Fruit fly (Drosophila melanogaster) whole organism, pupa: ENCODE measurements around the gene w-cup.
A peak's percentile ranks its signal among the peaks of the same experiment; 100 is the strongest.

ENCODE experiments used
- CG10348 ChIP-seq: fragments of 200-800 bp; sonication (Bioruptor generic); IDR thresholded peaks from 2 replicates; pipeline ENCODE4 v1.3.6; 2022; ENCODE audit warnings: missing biosample characterization, missing genetic modification characterization
- CG12605 ChIP-seq: fragments of 200-800 bp; sonication (Bioruptor generic); IDR thresholded peaks from 2 replicates; pipeline ENCODE4 v1.3.6; 2022; ENCODE audit warnings: missing biosample characterization, missing genetic modification characterization
- CG13204 ChIP-seq: fragments of 200-800 bp; sonication (Bioruptor generic); optimal IDR thresholded peaks from 2 replicates; lab custom pipeline; 2018; ENCODE audit warnings: missing biosample characterization, mild to moderate bottlenecking, missing genetic modification characterization, moderate library complexity
- CG14655 ChIP-seq: fragments of 200-800 bp; sonication (Bioruptor generic); optimal IDR thresholded peaks from 3 replicates; lab custom pipeline; 2017; ENCODE audit warnings: mild to moderate bottlenecking, missing biosample characterization, missing genetic modification reagents, missing genetic modification characterization
- CG15710 ChIP-seq: fragments of 200-800 bp; sonication (Bioruptor generic); optimal IDR thresholded peaks from 2 replicates; lab custom pipeline; 2018; ENCODE audit warnings: missing biosample characterization, mild to moderate bottlenecking, missing genetic modification characterization, moderate library complexity
- CG17806 ChIP-seq: fragments of 200-800 bp; sonication (Bioruptor generic); optimal IDR thresholded peaks from 2 replicates; lab custom pipeline; 2018; ENCODE audit warnings: missing biosample characterization, mild to moderate bottlenecking, missing genetic modification characterization, moderate library complexity
- CG32121 ChIP-seq: fragments of 200-800 bp; sonication (Bioruptor generic); IDR thresholded peaks from 2 replicates; pipeline ENCODE4 v1.3.6; 2022; ENCODE audit warnings: missing biosample characterization, missing genetic modification characterization
- CG34367 ChIP-seq: fragments of 200-800 bp; sonication (Bioruptor generic); optimal IDR thresholded peaks from 2 replicates; lab custom pipeline; 2018; ENCODE audit warnings: missing biosample characterization, mild to moderate bottlenecking, missing genetic modification characterization
- CG4496 ChIP-seq: fragments of 200-800 bp; sonication (Bioruptor generic); IDR thresholded peaks from 3 replicates; pipeline ENCODE4 v1.3.6; 2022; ENCODE audit warnings: missing biosample characterization, missing genetic modification characterization
- CG8159 ChIP-seq: fragments of 200-800 bp; sonication (Bioruptor generic); optimal IDR thresholded peaks from 3 replicates; lab custom pipeline; 2018; ENCODE audit warnings: missing biosample characterization, mild to moderate bottlenecking, missing genetic modification characterization, moderate library complexity
- CG8301 ChIP-seq: fragments of 200-800 bp; sonication (Bioruptor generic); optimal IDR thresholded peaks from 2 replicates; lab custom pipeline; 2018; ENCODE audit warnings: missing biosample characterization, mild to moderate bottlenecking, missing genetic modification characterization
- CG9948 ChIP-seq: fragments of 200-800 bp; sonication (Bioruptor generic); optimal IDR thresholded peaks from 2 replicates; lab custom pipeline; 2018; ENCODE audit warnings: missing biosample characterization, mild to moderate bottlenecking, missing genetic modification characterization, moderate library complexity
- D1 ChIP-seq: fragments of 200-800 bp; sonication (Bioruptor generic); optimal IDR thresholded peaks from 2 replicates; lab custom pipeline; 2018; ENCODE audit warnings: missing biosample characterization, mild to moderate bottlenecking, missing genetic modification characterization, moderate library complexity
- EcR ChIP-seq: fragments of 200-800 bp; sonication (Bioruptor generic); optimal IDR thresholded peaks from 3 replicates; lab custom pipeline; 2019; ENCODE audit warnings: missing biosample characterization, missing genetic modification characterization, mild to moderate bottlenecking, moderate library complexity, missing genetic modification reagents
- Ets98B ChIP-seq: fragments of 200-800 bp; sonication (Bioruptor generic); IDR thresholded peaks from 2 replicates; pipeline ENCODE4 v1.3.6; 2022; ENCODE audit warnings: missing biosample characterization, missing genetic modification characterization
- Pif1A ChIP-seq: fragments of 200-800 bp; sonication (Bioruptor generic); optimal IDR thresholded peaks from 3 replicates; lab custom pipeline; 2016; ENCODE audit warnings: missing biosample characterization, missing genetic modification characterization
- Pif1B ChIP-seq: fragments of 200-800 bp; sonication (Bioruptor generic); optimal IDR thresholded peaks from 3 replicates; lab custom pipeline; 2016; ENCODE audit warnings: missing biosample characterization, missing genetic modification characterization
- Snoo ChIP-seq: fragments of 200-800 bp; sonication (Bioruptor generic); optimal IDR thresholded peaks from 3 replicates; lab custom pipeline; 2017; ENCODE audit warnings: missing biosample characterization, mild to moderate bottlenecking, missing genetic modification characterization, inconsistent platforms
- fd96Ca ChIP-seq: fragments of 200-800 bp; sonication (Bioruptor generic); IDR thresholded peaks from 3 replicates; pipeline ENCODE4 v1.3.6; 2022; ENCODE audit warnings: missing biosample characterization, missing genetic modification characterization
- gl ChIP-seq: fragments of 200-800 bp; sonication (Bioruptor generic); optimal IDR thresholded peaks from 2 replicates; lab custom pipeline; 2018; ENCODE audit warnings: missing biosample characterization, mild to moderate bottlenecking, missing genetic modification characterization
- rn ChIP-seq: fragments of 200-800 bp; sonication (Bioruptor generic); IDR thresholded peaks from 2 replicates; pipeline ENCODE4 v1.3.6; 2022; ENCODE audit warnings: missing biosample characterization, missing genetic modification characterization

w-cup gene

DNA sequence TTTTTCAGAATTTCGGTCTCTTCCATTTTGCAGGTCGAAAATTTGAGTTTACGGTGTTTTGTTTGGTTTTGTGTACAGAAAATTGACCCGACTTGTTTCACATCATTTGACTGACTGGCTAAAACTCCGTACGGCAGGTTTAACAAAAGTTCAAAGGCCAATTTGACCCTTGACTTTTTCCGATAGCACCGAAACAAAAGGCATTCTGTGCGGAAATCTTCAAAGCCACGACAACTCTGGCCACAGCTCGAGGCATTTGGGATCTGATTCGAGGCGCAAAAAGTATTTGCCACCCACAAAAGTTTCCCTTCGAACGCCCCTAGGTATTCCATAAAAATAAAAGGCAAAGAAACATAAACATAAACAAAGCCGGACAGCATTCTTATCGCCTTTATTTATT, at the start of gene w-cup:
w-cup (minus strand) TSS at position 101 of the 400 bp plus-strand sequence.
- TF ChIP-seq gl (tag; lab: Kevin White, UChicago) (no peak), CG8301 (no peak), fd96Ca (GFP tag; lab: Robert Waterston, UW) (no peak), CG12605 (GFP tag; lab: Robert Waterston, UW) (no peak), Snoo (no peak), Pif1B (no peak), EcR (no peak), rn (GFP tag; lab: Robert Waterston, UW) (no peak), CG17806 (no peak), CG32121 (GFP tag; lab: Robert Waterston, UW) (no peak), Ets98B (GFP tag; lab: Robert Waterston, UW) (no peak), CG9948 (tag; lab: Kevin White, UChicago) (no peak), CG8159 (no peak), CG14655 (GFP tag; lab: Kevin White, UChicago) (no peak), D1 (no peak)

DNA sequence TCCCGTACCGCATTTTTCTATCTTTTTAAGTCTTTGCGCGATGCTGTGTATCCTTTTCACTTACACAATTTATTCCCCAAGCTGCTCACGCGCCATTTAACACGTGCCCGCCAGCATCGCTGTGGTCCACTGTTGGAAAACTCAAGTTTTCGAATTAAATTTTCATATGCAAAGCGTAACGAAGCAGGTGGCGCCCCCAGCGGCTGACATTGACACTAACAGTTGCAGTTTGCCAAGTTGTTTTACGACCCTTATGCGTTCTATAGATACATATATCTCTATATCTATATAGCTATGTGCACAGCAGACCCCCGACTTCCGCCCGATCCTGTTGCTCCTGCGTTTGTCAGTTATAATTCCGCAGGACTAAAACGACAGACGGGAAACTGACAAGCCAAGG, 48.3 kb upstream of the w-cup start:
- TF ChIP-seq rn (GFP tag; lab: Robert Waterston, UW) (no peak), Pif1B (no peak), CG32121 (GFP tag; lab: Robert Waterston, UW) (no peak), Pif1A (GFP tag; lab: Kevin White, UChicago) (no peak), CG34367 (tag; lab: Kevin White, UChicago) (no peak), gl (tag; lab: Kevin White, UChicago) (no peak), CG9948 (tag; lab: Kevin White, UChicago) (no peak), Ets98B (GFP tag; lab: Robert Waterston, UW) (no peak), CG10348 (GFP tag; lab: Robert Waterston, UW) (no peak), CG4496 (GFP tag; lab: Robert Waterston, UW) (no peak), Snoo (no peak), CG8159 (no peak), CG17806 (no peak)

DNA sequence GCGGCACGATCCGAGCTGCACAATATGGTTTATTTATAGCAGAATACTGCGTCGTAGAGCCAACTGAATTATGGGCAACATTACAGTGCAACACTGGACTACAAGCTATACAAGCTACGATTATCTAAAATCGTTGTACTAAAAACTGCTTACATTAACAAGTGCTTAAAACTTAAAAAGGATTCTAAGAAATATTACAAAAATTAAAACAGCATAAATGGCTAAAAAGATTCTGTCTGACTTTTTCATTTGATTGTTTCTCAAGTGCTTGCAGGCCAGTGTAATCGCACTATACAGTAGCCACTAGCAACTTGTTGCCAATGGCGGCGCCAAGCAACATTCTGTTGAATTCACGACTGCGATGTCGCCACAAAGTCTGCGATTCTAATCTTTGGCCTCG, 39.2 kb upstream of the w-cup start:
- peak; percentile 63 for TF ChIP-seq CG13204
- peak; percentile 93 for TF ChIP-seq CG8301
- TF ChIP-seq CG32121 (GFP tag; lab: Robert Waterston, UW): peak; percentile 94
- TF ChIP-seq fd96Ca (GFP tag; lab: Robert Waterston, UW): peak; percentile 92
- peak; percentile 95 for TF ChIP-seq CG14655 (GFP tag; lab: Kevin White, UChicago)
- peak; percentile 87 for TF ChIP-seq D1
- TF ChIP-seq Snoo: peak; percentile 1
- peak; percentile 89 for TF ChIP-seq CG15710 (tag; lab: Kevin White, UChicago)
- TF ChIP-seq EcR: no peak
- TF ChIP-seq rn (GFP tag; lab: Robert Waterston, UW): peak; percentile 92
- peak; percentile 85 for TF ChIP-seq Pif1B
- TF ChIP-seq CG4496 (GFP tag; lab: Robert Waterston, UW): peak; percentile 97
- TF ChIP-seq CG8159: peak; percentile 92
- TF ChIP-seq CG10348 (GFP tag; lab: Robert Waterston, UW): peak; percentile 78
- TF ChIP-seq Ets98B (GFP tag; lab: Robert Waterston, UW): peak; percentile 94
- peak; percentile 91 for TF ChIP-seq CG9948 (tag; lab: Kevin White, UChicago)
- TF ChIP-seq CG12605 (GFP tag; lab: Robert Waterston, UW): peak; percentile 93
- peak; percentile 86 for TF ChIP-seq gl (tag; lab: Kevin White, UChicago)
- peak; percentile 88 for TF ChIP-seq CG34367 (tag; lab: Kevin White, UChicago)
- peak; percentile 81 for TF ChIP-seq Pif1A (GFP tag; lab: Kevin White, UChicago)
- peak; percentile 93 for TF ChIP-seq CG17806
- TF ChIP-seq, all 21 proteins: peak for 20

DNA sequence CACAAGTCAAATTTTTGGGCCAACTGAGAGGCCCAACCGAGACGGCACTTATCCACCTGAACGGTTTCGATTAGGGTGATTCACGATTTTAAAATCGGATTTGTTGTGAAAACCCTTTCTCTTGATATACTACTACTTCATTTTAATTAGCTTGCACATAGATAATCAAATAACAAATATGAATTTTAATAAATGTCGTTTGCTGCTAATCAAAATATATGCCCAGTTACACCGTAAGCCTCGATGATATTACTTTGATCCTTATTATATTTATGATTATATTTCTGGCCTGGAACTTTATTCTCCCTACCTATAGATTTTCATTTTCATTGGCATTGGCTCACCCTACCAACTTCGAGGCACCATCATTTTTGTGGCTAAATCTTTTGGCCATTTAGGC, 38.3 kb upstream of the w-cup start:
- TF ChIP-seq CG34367 (tag; lab: Kevin White, UChicago) (peak; percentile 29), CG9948 (tag; lab: Kevin White, UChicago) (peak; percentile 46), CG14655 (GFP tag; lab: Kevin White, UChicago) (peak; percentile 63), Ets98B (GFP tag; lab: Robert Waterston, UW) (no peak), CG10348 (GFP tag; lab: Robert Waterston, UW) (no peak), EcR (no peak), CG8301 (peak; percentile 40), Pif1A (GFP tag; lab: Kevin White, UChicago) (peak; percentile 68), CG4496 (GFP tag; lab: Robert Waterston, UW) (0 out of 3 replicates have a peak, but pooled peaks have one; percentile 13), Pif1B (peak; percentile 39), fd96Ca (GFP tag; lab: Robert Waterston, UW) (0 out of 3 replicates have a peak, but pooled peaks have one; percentile 14), Snoo (peak; percentile 68), CG12605 (GFP tag; lab: Robert Waterston, UW) (no peak), CG8159 (peak; percentile 70), CG15710 (tag; lab: Kevin White, UChicago) (peak; percentile 60), CG32121 (GFP tag; lab: Robert Waterston, UW) (no peak), CG17806 (peak; percentile 55), CG13204 (no peak)
- TF ChIP-seq, all 21 proteins: peak for 12

DNA sequence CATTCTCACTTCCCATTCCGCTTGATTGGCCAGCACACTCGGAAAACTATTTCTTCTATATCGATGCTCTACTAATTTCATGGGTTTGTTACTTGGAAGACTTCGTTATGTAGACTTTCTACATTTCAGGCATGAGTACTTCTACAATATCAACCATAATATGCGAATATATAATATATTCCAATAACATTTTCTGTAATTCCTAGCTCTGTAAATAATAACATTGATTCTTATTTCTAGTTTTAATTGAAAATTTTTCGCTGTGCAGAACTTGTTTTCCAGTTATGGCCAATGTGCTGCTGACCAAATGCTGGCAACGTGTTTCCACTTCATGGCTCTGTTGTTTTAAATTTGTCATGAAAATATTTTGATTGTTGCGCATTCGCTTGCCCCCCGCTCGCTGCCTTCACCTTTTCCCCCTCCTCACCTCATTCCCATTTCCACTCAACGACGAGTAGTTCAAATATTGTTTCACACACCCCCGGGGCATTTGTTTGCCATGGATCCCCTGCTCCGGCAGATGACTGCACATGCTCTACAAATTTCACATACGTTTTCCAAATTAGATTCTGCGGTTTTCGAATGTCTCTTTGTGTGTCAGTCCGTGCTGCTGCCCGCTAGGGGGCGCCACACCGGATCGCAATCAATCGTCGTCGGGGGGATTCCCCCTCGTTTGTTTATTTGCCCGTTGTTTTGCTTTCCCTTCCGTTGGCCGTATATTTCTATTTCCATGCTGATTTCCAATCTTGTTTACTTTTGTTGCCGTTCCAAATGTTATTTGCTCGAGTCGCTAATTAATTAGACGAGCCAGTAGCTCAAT, 37.3 kb upstream of the w-cup start:
- TF ChIP-seq D1 (no peak), CG17806 (peak; percentile 39), CG9948 (tag; lab: Kevin White, UChicago) (peak; percentile 45), CG14655 (GFP tag; lab: Kevin White, UChicago) (peak; percentile 50), CG4496 (GFP tag; lab: Robert Waterston, UW) (0 out of 3 replicates have a peak, but pooled peaks have one; percentile 34), CG8159 (peak; percentile 38), Ets98B (GFP tag; lab: Robert Waterston, UW) (no peak), Snoo (no peak), CG8301 (peak; percentile 53), fd96Ca (GFP tag; lab: Robert Waterston, UW) (no peak), CG15710 (tag; lab: Kevin White, UChicago) (peak; percentile 32)
